Worm (Caenorhabditis elegans) whole organism, L2 larva: ENCODE measurements around the gene mib-1.

Source experiments
- C34F6.9 ChIP-seq: fragments of 150-350 bp; optimal IDR thresholded peaks from 2 replicates; lab custom pipeline; 2014; ENCODE audit warnings: missing biosample characterization, missing genetic modification characterization
- F13H6.1 ChIP-seq: sonication (generic microtip); optimal IDR thresholded peaks from 2 replicates; lab custom pipeline; 2016; ENCODE audit warnings: missing genetic modification characterization, missing compliant biosample characterization
- R02D3.7 ChIP-seq: fragments of 150-350 bp; optimal IDR thresholded peaks from 2 replicates; lab custom pipeline; 2014; ENCODE audit warnings: missing biosample characterization, missing genetic modification characterization
- Y55F3AM.14 ChIP-seq: fragments of 200-800 bp; sonication (Bioruptor generic); optimal IDR thresholded peaks from 2 replicates; lab custom pipeline; 2018; ENCODE audit warnings: mild to moderate bottlenecking, missing genetic modification characterization, missing compliant biosample characterization
- ZK546.5 ChIP-seq: sonication (generic microtip); optimal IDR thresholded peaks from 2 replicates; lab custom pipeline; 2017; ENCODE audit warnings: missing biosample characterization, missing genetic modification characterization
- alr-1 ChIP-seq: fragments of 150-350 bp; optimal IDR thresholded peaks from 2 replicates; lab custom pipeline; 2014; ENCODE audit warnings: missing biosample characterization, missing genetic modification characterization
- aly-2 ChIP-seq: fragments of 150-350 bp; optimal IDR thresholded peaks from 2 replicates; lab custom pipeline; 2014; ENCODE audit warnings: missing biosample characterization, missing genetic modification characterization
- ama-1 ChIP-seq: fragments of 150-350 bp; optimal IDR thresholded peaks from 2 replicates; lab custom pipeline; 2018; ENCODE audit warnings: inconsistent platforms
- blmp-1 ChIP-seq: sonication (generic microtip); optimal IDR thresholded peaks from 2 replicates; lab custom pipeline; 2017; ENCODE audit warnings: missing genetic modification characterization, mild to moderate bottlenecking, missing compliant biosample characterization, antibody characterized with exemption, moderate library complexity; ENCODE audit not compliant: insufficient read depth
- ceh-82 ChIP-seq: fragments of 150-350 bp; optimal IDR thresholded peaks from 2 replicates; lab custom pipeline; 2014; ENCODE audit warnings: missing biosample characterization, missing genetic modification characterization
- crh-2 ChIP-seq: sonication (generic microtip); optimal IDR thresholded peaks from 2 replicates; lab custom pipeline; 2017; ENCODE audit warnings: missing biosample characterization, missing genetic modification characterization
- elt-1 ChIP-seq: fragments of 150-350 bp; optimal IDR thresholded peaks from 2 replicates; lab custom pipeline; 2014; ENCODE audit warnings: missing biosample characterization, missing genetic modification characterization
- elt-3 ChIP-seq: sonication (generic microtip); optimal IDR thresholded peaks from 2 replicates; lab custom pipeline; 2017; ENCODE audit warnings: missing biosample characterization, missing genetic modification characterization
- fos-1 ChIP-seq: fragments of 150-350 bp; optimal IDR thresholded peaks from 2 replicates; lab custom pipeline; 2014; ENCODE audit warnings: missing biosample characterization, missing genetic modification characterization
- gmeb-1 ChIP-seq: fragments of 150-350 bp; optimal IDR thresholded peaks from 2 replicates; lab custom pipeline; 2014; ENCODE audit warnings: missing biosample characterization, missing genetic modification characterization
- lin-11 ChIP-seq: fragments of 150-350 bp; sonication (generic microtip); optimal IDR thresholded peaks from 2 replicates; lab custom pipeline; 2014; ENCODE audit warnings: missing biosample characterization, missing genetic modification characterization, inconsistent platforms, mixed read lengths
- lin-13 ChIP-seq: fragments of 150-350 bp; optimal IDR thresholded peaks from 2 replicates; lab custom pipeline; 2014; ENCODE audit warnings: missing biosample characterization, missing genetic modification reagents, missing genetic modification characterization
- lin-39 ChIP-seq: fragments of 150-350 bp; optimal IDR thresholded peaks from 2 replicates; lab custom pipeline; 2014; ENCODE audit warnings: missing biosample characterization, missing genetic modification reagents, missing genetic modification characterization
- lsy-2 ChIP-seq, 2 experiments: fragments of 150-350 bp in 1 of 2; sonication (generic microtip) in 1 of 2; optimal IDR thresholded peaks; 2 replicates each; lab custom pipeline; 2014 to 2017; ENCODE audit warnings: missing biosample characterization in 2 of 2, missing genetic modification characterization in 2 of 2
- mab-5 ChIP-seq: fragments of 150-350 bp; optimal IDR thresholded peaks from 2 replicates; lab custom pipeline; 2014; ENCODE audit warnings: missing biosample characterization, missing genetic modification characterization
- mbf-1 ChIP-seq: sonication (generic microtip); optimal IDR thresholded peaks from 2 replicates; lab custom pipeline; 2017; ENCODE audit warnings: missing biosample characterization, missing genetic modification characterization
- nhr-10 ChIP-seq: sonication (generic microtip); optimal IDR thresholded peaks from 2 replicates; lab custom pipeline; 2017; ENCODE audit warnings: missing biosample characterization, missing genetic modification characterization
- nhr-11 ChIP-seq: fragments of 150-350 bp; optimal IDR thresholded peaks from 2 replicates; lab custom pipeline; 2014; ENCODE audit warnings: missing biosample characterization, missing genetic modification characterization
- nhr-12 ChIP-seq: fragments of 150-350 bp; optimal IDR thresholded peaks from 2 replicates; lab custom pipeline; 2014; ENCODE audit warnings: missing biosample characterization, missing genetic modification characterization
- nhr-129 ChIP-seq: fragments of 150-350 bp; optimal IDR thresholded peaks from 2 replicates; lab custom pipeline; 2014; ENCODE audit warnings: missing biosample characterization, missing genetic modification characterization
- nhr-21 ChIP-seq: fragments of 150-350 bp; optimal IDR thresholded peaks from 2 replicates; lab custom pipeline; 2014; ENCODE audit warnings: missing biosample characterization, missing genetic modification characterization
- nhr-23 ChIP-seq: fragments of 150-350 bp; optimal IDR thresholded peaks from 2 replicates; lab custom pipeline; 2014; ENCODE audit warnings: missing biosample characterization, missing genetic modification reagents, missing genetic modification characterization
- nhr-237 ChIP-seq: fragments of 150-350 bp; optimal IDR thresholded peaks from 2 replicates; lab custom pipeline; 2014; ENCODE audit warnings: missing biosample characterization, missing genetic modification characterization
- nhr-25 ChIP-seq: fragments of 150-350 bp; sonication (generic microtip); optimal IDR thresholded peaks from 3 replicates; lab custom pipeline; 2014; ENCODE audit warnings: missing biosample characterization, missing genetic modification characterization
- nhr-6 ChIP-seq: fragments of 150-350 bp; optimal IDR thresholded peaks from 2 replicates; lab custom pipeline; 2014; ENCODE audit warnings: missing biosample characterization, missing genetic modification characterization
- nhr-77 ChIP-seq: fragments of 150-350 bp; optimal IDR thresholded peaks from 2 replicates; lab custom pipeline; 2014; ENCODE audit warnings: missing biosample characterization, missing genetic modification characterization
- peb-1 ChIP-seq: fragments of 150-350 bp; optimal IDR thresholded peaks from 2 replicates; lab custom pipeline; 2014; ENCODE audit warnings: missing biosample characterization, missing genetic modification characterization
- sem-4 ChIP-seq: fragments of 150-350 bp; optimal IDR thresholded peaks from 2 replicates; lab custom pipeline; 2014; ENCODE audit warnings: missing biosample characterization, missing genetic modification reagents, missing genetic modification characterization
- skn-1 ChIP-seq: sonication (generic microtip); optimal IDR thresholded peaks from 2 replicates; lab custom pipeline; 2017; ENCODE audit warnings: missing biosample characterization, missing genetic modification characterization
- sma-3 ChIP-seq: sonication (generic microtip); optimal IDR thresholded peaks from 2 replicates; lab custom pipeline; 2016; ENCODE audit warnings: missing genetic modification reagents, missing genetic modification characterization, missing compliant biosample characterization
- sma-9 ChIP-seq, 2 experiments: fragments of 150-350 bp in 1 of 2; sonication (generic microtip) in 1 of 2; optimal IDR thresholded peaks; 2 replicates each; lab custom pipeline; 2014 to 2016; ENCODE audit warnings: missing genetic modification characterization in 2 of 2, mild to moderate bottlenecking in 1 of 2, missing biosample characterization in 1 of 2, missing compliant biosample characterization in 1 of 2, missing genetic modification reagents in 1 of 2, moderate library complexity in 1 of 2
- snpc-4 ChIP-seq: fragments of 150-350 bp; optimal IDR thresholded peaks from 2 replicates; lab custom pipeline; 2014; ENCODE audit warnings: missing biosample characterization, missing genetic modification characterization
- unc-39 ChIP-seq: fragments of 150-350 bp; optimal IDR thresholded peaks from 2 replicates; lab custom pipeline; 2014; ENCODE audit warnings: missing biosample characterization, missing genetic modification characterization
- unc-55 ChIP-seq: fragments of 150-350 bp; sonication (generic microtip); optimal IDR thresholded peaks from 3 replicates; lab custom pipeline; 2014; ENCODE audit warnings: missing biosample characterization, missing genetic modification reagents, missing genetic modification characterization
- unc-62 ChIP-seq: fragments of 150-350 bp; optimal IDR thresholded peaks from 2 replicates; lab custom pipeline; 2014; ENCODE audit warnings: missing biosample characterization, missing genetic modification reagents, missing genetic modification characterization
- zag-1 ChIP-seq: fragments of 150-350 bp; optimal IDR thresholded peaks from 2 replicates; lab custom pipeline; 2014; ENCODE audit warnings: missing biosample characterization, missing genetic modification characterization
- ztf-1 ChIP-seq: fragments of 200-800 bp; sonication (Bioruptor generic); conservative IDR thresholded peaks from 2 replicates; pipeline ENCODE4 v1.3.6; 2022; ENCODE audit warnings: missing genetic modification characterization, missing compliant biosample characterization
- ztf-11 ChIP-seq: sonication (generic microtip); optimal IDR thresholded peaks from 2 replicates; lab custom pipeline; 2017; ENCODE audit warnings: missing biosample characterization, missing genetic modification characterization
- ztf-4 ChIP-seq: fragments of 150-350 bp; optimal IDR thresholded peaks from 2 replicates; lab custom pipeline; 2014; ENCODE audit warnings: missing biosample characterization, missing genetic modification characterization

mib-1 gene

ce11 chrIII:11290554-11290953 lies at the start of gene mib-1, which contains the start of the genes gly-9 and smc-3:
mib-1 (minus strand) TSS chrIII:11290676.
gly-9 (minus strand) TSS chrIII:11290580.
smc-3 (plus strand) TSS chrIII:11290904.
- TF ChIP-seq peb-1 (tag; lab: Kevin White, UChicago) (no peak), gmeb-1 (tag; lab: Kevin White, UChicago) (peak; percentile 85), lin-11 (tag; lab: Kevin White, UChicago) (peak; percentile 48), snpc-4 (tag; lab: Kevin White, UChicago) (peak; percentile 15), ztf-4 (no peak), nhr-6 (tag; lab: Kevin White, UChicago) (no peak), F13H6.1 (tag; lab: Kevin White, UChicago) (peak; percentile 70), nhr-77 (tag; lab: Kevin White, UChicago) (no peak), crh-2 (tag; lab: Kevin White, UChicago) (peak; percentile 86), ZK546.5 (tag; lab: Kevin White, UChicago) (no peak), sma-9 (GFP tag; optimal IDR thresholded peaks at IDR 0.05; lab: Kevin White, UChicago) (no peak), sma-9 (tag; optimal IDR thresholded peaks at IDR 0.05; lab: Kevin White, UChicago) (no peak), nhr-129 (tag; lab: Kevin White, UChicago) (no peak), sma-3 (peak; percentile 76), ceh-82 (no peak), nhr-25 (tag; lab: Kevin White, UChicago) (peak; percentile 60), nhr-10 (tag; lab: Kevin White, UChicago) (no peak), lsy-2 (tag; optimal IDR thresholded peaks at IDR 0.05; lab: Kevin White, UChicago) (peak; percentile 48 to 75), unc-55 (GFP tag; lab: Kevin White, UChicago) (peak; percentile 75), nhr-21 (peak; percentile 13), nhr-237 (tag; lab: Kevin White, UChicago) (no peak), R02D3.7 (no peak), sem-4 (tag; lab: Kevin White, UChicago) (peak; percentile 4), C34F6.9 (tag; lab: Kevin White, UChicago) (peak; percentile 83), alr-1 (tag; lab: Kevin White, UChicago) (no peak), ztf-11 (no peak), elt-3 (tag; lab: Kevin White, UChicago) (no peak), mab-5 (peak; percentile 6), lin-13 (GFP tag; lab: Kevin White, UChicago) (peak; percentile 72), ztf-1 (no peak), fos-1 (tag; lab: Kevin White, UChicago) (peak; percentile 33)

ce11 chrIII:11337627-11338026 lies 47.2 kb upstream of the mib-1 start:
- TF ChIP-seq skn-1 (tag; lab: Kevin White, UChicago) (no peak), nhr-129 (tag; lab: Kevin White, UChicago) (no peak), nhr-11 (tag; lab: Kevin White, UChicago) (no peak), ztf-1 (no peak), peb-1 (tag; lab: Kevin White, UChicago) (no peak), crh-2 (tag; lab: Kevin White, UChicago) (no peak), snpc-4 (tag; lab: Kevin White, UChicago) (no peak), unc-39 (tag; lab: Kevin White, UChicago) (no peak), elt-1 (tag; lab: Kevin White, UChicago) (no peak), lin-13 (GFP tag; lab: Kevin White, UChicago) (no peak), mbf-1 (tag; lab: Kevin White, UChicago) (no peak), nhr-6 (tag; lab: Kevin White, UChicago) (no peak), zag-1 (tag; lab: Kevin White, UChicago) (no peak), unc-55 (GFP tag; lab: Kevin White, UChicago) (no peak), ztf-11 (no peak)
- TF ChIP-seq, all 48 proteins: peak for 0

DNA sequence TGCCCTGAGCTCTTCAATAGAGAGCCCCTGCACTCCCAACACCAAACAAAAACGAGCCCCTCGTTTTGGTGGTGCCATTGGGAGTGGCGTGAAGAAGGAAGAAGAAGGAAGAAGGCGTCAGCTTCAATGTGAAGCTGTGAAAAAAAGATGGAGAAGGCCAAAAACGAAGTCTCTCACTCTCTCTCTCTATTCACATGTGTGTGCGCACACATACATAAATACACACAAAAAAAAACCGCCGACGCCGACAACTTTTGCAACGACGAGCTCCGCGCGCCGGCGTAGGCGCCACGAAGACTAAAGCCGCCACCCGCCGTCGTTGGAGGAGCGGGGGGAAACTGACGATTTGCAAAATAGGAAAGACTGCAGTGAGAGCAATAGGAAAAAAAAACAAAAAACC lies 45.6 kb upstream of the mib-1 start:
- TF ChIP-seq ceh-82 (no peak), mab-5 (no peak), elt-1 (tag; lab: Kevin White, UChicago) (no peak), unc-62 (GFP tag; lab: Kevin White, UChicago) (no peak), unc-39 (tag; lab: Kevin White, UChicago) (no peak), blmp-1 (no peak), nhr-25 (tag; lab: Kevin White, UChicago) (no peak), nhr-11 (tag; lab: Kevin White, UChicago) (no peak), nhr-23 (tag; lab: Kevin White, UChicago) (no peak), C34F6.9 (tag; lab: Kevin White, UChicago) (peak; percentile 25), skn-1 (tag; lab: Kevin White, UChicago) (no peak), Y55F3AM.14 (GFP tag; lab: Kevin White, UChicago) (peak; percentile 22), lsy-2 (tag; optimal IDR thresholded peaks at IDR 0.05; lab: Kevin White, UChicago) (peak in 1 of 2 experiments; percentile 25), aly-2 (tag; lab: Kevin White, UChicago) (no peak), lin-39 (tag; lab: Kevin White, UChicago) (no peak), unc-55 (GFP tag; lab: Kevin White, UChicago) (peak; percentile 60), nhr-129 (tag; lab: Kevin White, UChicago) (no peak), lin-13 (GFP tag; lab: Kevin White, UChicago) (no peak), zag-1 (tag; lab: Kevin White, UChicago) (no peak), ama-1 (lab: Kevin White, UChicago) (no peak), nhr-12 (no peak), F13H6.1 (tag; lab: Kevin White, UChicago) (no peak), lin-11 (tag; lab: Kevin White, UChicago) (no peak), R02D3.7 (no peak), ztf-4 (no peak), nhr-10 (tag; lab: Kevin White, UChicago) (no peak)
